Fruit fly (Drosophila melanogaster): ENCODE results near the gene CG15543.

dm6 chr3R:30745104-30745503, 2.4 kb downstream of the CG15543 start, which contains the start of gene Npc2g:
- TF ChIP-seq h (optimal IDR thresholded peaks at IDR 0.05) = no peak
- TF ChIP-seq psq (optimal IDR thresholded peaks at IDR 0.05) = no peak
- no peak for TF ChIP-seq insv (optimal IDR thresholded peaks at IDR 0.05)
- TF ChIP-seq ttk (optimal IDR thresholded peaks at IDR 0.05) = no peak
